4 fruit fly cellular contexts compared by ENCODE assay signal in genomic region chr2L:2955659-2956058, dm6.
TF ChIP-seq lines count a peak whose summit lies in the region.

No protein-coding gene starts in this region.

- TF ChIP-seq CTCF in whole organism, embryonic (GFP tag; optimal IDR thresholded peaks at IDR 0.05; lab: Kevin White, UChicago), result no peak

TF ChIP-seq in whole organism, 6 proteins besides CTCF, POLR2A, EP300 and RAD21:
- TF ChIP-seq CG8478 (optimal IDR thresholded peaks at IDR 0.05; lab: Kevin White, UChicago) (peak; percentile 6), psq (optimal IDR thresholded peaks at IDR 0.05; lab: Kevin White, UChicago) (no peak), EcR (GFP tag; optimal IDR thresholded peaks at IDR 0.05; lab: Kevin White, UChicago) (peak in 1 of 2 experiments; percentile 90), pan (optimal IDR thresholded peaks at IDR 0.05; lab: Kevin White, UChicago) (no peak), Dll (optimal IDR thresholded peaks at IDR 0.05; lab: Kevin White, UChicago) (peak; percentile 46), usp (GFP tag; optimal IDR thresholded peaks at IDR 0.05; lab: Kevin White, UChicago) (no peak)
TF ChIP-seq in whole organism: peak in this region for 3.

TF ChIP-seq in whole organism, embryonic, 481 proteins besides CTCF, POLR2A, EP300 and RAD21:
- TF ChIP-seq CG8478 (optimal IDR thresholded peaks at IDR 0.05; lab: Kevin White, UChicago), result peak; percentile 19
- peak; percentile 45 to 55 for TF ChIP-seq Trl (optimal IDR thresholded peaks at IDR 0.05; lab: Kevin White, UChicago)
- no peak for TF ChIP-seq Trl (GFP tag; optimal IDR thresholded peaks at IDR 0.05; lab: Kevin White, UChicago)
- TF ChIP-seq Dp (GFP tag; optimal IDR thresholded peaks at IDR 0.05; lab: Kevin White, UChicago), result no peak
- peak; percentile 33; the same call in 1 of the 4 replicates for TF ChIP-seq chinmo (GFP tag; IDR thresholded peaks at IDR 0.05; lab: Robert Waterston, UW; ENCODE audit: partially characterized antibody)
- no peak for TF ChIP-seq CG4282 (GFP tag; optimal IDR thresholded peaks at IDR 0.05; lab: Kevin White, UChicago)
- TF ChIP-seq Med (GFP tag; lab: Kevin White, UChicago), result peak; percentile 3
- TF ChIP-seq Nf-YA (GFP tag; IDR thresholded peaks at IDR 0.05; lab: Robert Waterston, UW), result no peak
- TF ChIP-seq CG4360 (GFP tag; IDR thresholded peaks at IDR 0.05; lab: Robert Waterston, UW), result peak; percentile 79
- peak; percentile 27; the same call in 1 of the 2 replicates for TF ChIP-seq crol (GFP tag; IDR thresholded peaks at IDR 0.05; lab: Robert Waterston, UW)
- TF ChIP-seq CG31388 (GFP tag; optimal IDR thresholded peaks at IDR 0.05; lab: Kevin White, UChicago), result no peak
- peak; percentile 51 for TF ChIP-seq cg (GFP tag; optimal IDR thresholded peaks at IDR 0.05; lab: Kevin White, UChicago)
- peak; percentile 82 for TF ChIP-seq CG6654 (GFP tag; optimal IDR thresholded peaks at IDR 0.05; lab: Kevin White, UChicago)

TF ChIP-seq in whole organism, pupa, 21 proteins besides CTCF, POLR2A, EP300 and RAD21:
- TF ChIP-seq CG10348 (GFP tag; IDR thresholded peaks at IDR 0.05; lab: Robert Waterston, UW) (no peak), EcR (GFP tag; optimal IDR thresholded peaks at IDR 0.05; lab: Kevin White, UChicago) (peak; percentile 97), CG4496 (GFP tag; IDR thresholded peaks at IDR 0.05; lab: Robert Waterston, UW) (peak; percentile 66; the same call in 2 of the 3 replicates), gl (tag; optimal IDR thresholded peaks at IDR 0.05; lab: Kevin White, UChicago) (no peak), CG12605 (GFP tag; IDR thresholded peaks at IDR 0.05; lab: Robert Waterston, UW) (no peak), CG13204 (GFP tag; optimal IDR thresholded peaks at IDR 0.05; lab: Kevin White, UChicago) (peak; percentile 18), Ets98B (GFP tag; IDR thresholded peaks at IDR 0.05; lab: Robert Waterston, UW) (no peak), CG8159 (tag; optimal IDR thresholded peaks at IDR 0.05; lab: Kevin White, UChicago) (no peak), Pif1A (GFP tag; optimal IDR thresholded peaks at IDR 0.05; lab: Kevin White, UChicago) (no peak), CG8301 (tag; optimal IDR thresholded peaks at IDR 0.05; lab: Kevin White, UChicago) (no peak), CG14655 (GFP tag; optimal IDR thresholded peaks at IDR 0.05; lab: Kevin White, UChicago) (no peak), CG34367 (tag; optimal IDR thresholded peaks at IDR 0.05; lab: Kevin White, UChicago) (no peak), fd96Ca (GFP tag; IDR thresholded peaks at IDR 0.05; lab: Robert Waterston, UW) (peak; percentile 38; the same call in 1 of the 3 replicates), CG32121 (GFP tag; IDR thresholded peaks at IDR 0.05; lab: Robert Waterston, UW) (no peak), CG9948 (tag; optimal IDR thresholded peaks at IDR 0.05; lab: Kevin White, UChicago) (no peak), Pif1B (GFP tag; optimal IDR thresholded peaks at IDR 0.05; lab: Kevin White, UChicago) (no peak), CG15710 (tag; optimal IDR thresholded peaks at IDR 0.05; lab: Kevin White, UChicago) (no peak), rn (GFP tag; IDR thresholded peaks at IDR 0.05; lab: Robert Waterston, UW) (no peak), D1 (tag; optimal IDR thresholded peaks at IDR 0.05; lab: Kevin White, UChicago) (no peak), CG17806 (tag; optimal IDR thresholded peaks at IDR 0.05; lab: Kevin White, UChicago) (no peak), Snoo (tag; optimal IDR thresholded peaks at IDR 0.05; lab: Kevin White, UChicago) (peak; percentile 19)

TF ChIP-seq in whole organism, wandering third instar larva, 38 proteins besides CTCF, POLR2A, EP300 and RAD21:
- TF ChIP-seq Dif (GFP tag; optimal IDR thresholded peaks at IDR 0.05; lab: Kevin White, UChicago; ENCODE audit: partially characterized antibody) (peak; percentile 64), N (GFP tag; optimal IDR thresholded peaks at IDR 0.05; lab: Kevin White, UChicago) (peak; percentile 76), jim (GFP tag; optimal IDR thresholded peaks at IDR 0.05; lab: Kevin White, UChicago) (no peak), Hr83 (GFP tag; optimal IDR thresholded peaks at IDR 0.05; lab: Kevin White, UChicago; ENCODE audit: poor library complexity, severe bottlenecking) (peak; percentile 7), Myc (optimal IDR thresholded peaks at IDR 0.05; lab: Kevin White, UChicago) (peak; percentile 57), Vsx2 (GFP tag; optimal IDR thresholded peaks at IDR 0.05; lab: Kevin White, UChicago; ENCODE audit: partially characterized antibody) (no peak), HLH106 (tag; optimal IDR thresholded peaks at IDR 0.05; lab: Kevin White, UChicago) (no peak), CG32264 (GFP tag; optimal IDR thresholded peaks at IDR 0.05; lab: Kevin White, UChicago) (no peak)
TF ChIP-seq in whole organism, wandering third instar larva: peak in this region for 4.
